In genomic region chrIII:5603439-5603986, ce11 we compare ENCODE assay signal across 3 worm cellular contexts.
TF ChIP-seq lines count a peak whose summit lies in the region.

TSS of gene madf-11 (minus strand) at chrIII:5603489.

TF ChIP-seq in whole organism, L2 larva, 48 proteins besides CTCF, POLR2A, EP300 and RAD21 (continued from another document):
- TF ChIP-seq nhr-25 (tag; optimal IDR thresholded peaks at IDR 0.05; lab: Kevin White, UChicago) (no peak), lin-11 (tag; optimal IDR thresholded peaks at IDR 0.05; lab: Kevin White, UChicago) (peak; percentile 42), crh-2 (tag; optimal IDR thresholded peaks at IDR 0.05; lab: Kevin White, UChicago) (peak; percentile 62), nhr-12 (tag; optimal IDR thresholded peaks at IDR 0.05; lab: Kevin White, UChicago) (no peak), Y55F3AM.14 (GFP tag; optimal IDR thresholded peaks at IDR 0.05; lab: Kevin White, UChicago) (no peak), R02D3.7 (tag; optimal IDR thresholded peaks at IDR 0.05; lab: Kevin White, UChicago) (no peak), mbf-1 (tag; optimal IDR thresholded peaks at IDR 0.05; lab: Kevin White, UChicago) (no peak), nhr-129 (tag; optimal IDR thresholded peaks at IDR 0.05; lab: Kevin White, UChicago) (peak; percentile 78), ceh-16 (tag; optimal IDR thresholded peaks at IDR 0.05; lab: Kevin White, UChicago) (no peak), nhr-6 (tag; optimal IDR thresholded peaks at IDR 0.05; lab: Kevin White, UChicago) (no peak), snpc-4 (tag; optimal IDR thresholded peaks at IDR 0.05; lab: Kevin White, UChicago) (peak; percentile 49), nhr-21 (tag; optimal IDR thresholded peaks at IDR 0.05; lab: Kevin White, UChicago) (peak; percentile 55), ama-1 (optimal IDR thresholded peaks at IDR 0.05; lab: Kevin White, UChicago) (no peak), unc-39 (tag; optimal IDR thresholded peaks at IDR 0.05; lab: Kevin White, UChicago) (no peak), peb-1 (tag; optimal IDR thresholded peaks at IDR 0.05; lab: Kevin White, UChicago) (no peak), nhr-237 (tag; optimal IDR thresholded peaks at IDR 0.05; lab: Kevin White, UChicago) (no peak), lsy-2 (tag; optimal IDR thresholded peaks at IDR 0.05; lab: Kevin White, UChicago) (peak; percentile 36 to 81), unc-55 (GFP tag; optimal IDR thresholded peaks at IDR 0.05; lab: Kevin White, UChicago) (peak; percentile 86), zag-1 (tag; optimal IDR thresholded peaks at IDR 0.05; lab: Kevin White, UChicago) (peak; percentile 24), ztf-1 (GFP tag; conservative IDR thresholded peaks at IDR 0.05; lab: Robert Waterston, UW) (no peak), aly-2 (tag; optimal IDR thresholded peaks at IDR 0.05; lab: Kevin White, UChicago) (no peak), ceh-82 (tag; optimal IDR thresholded peaks at IDR 0.05; lab: Kevin White, UChicago) (no peak)

TF ChIP-seq in whole organism, L4 larva, 104 proteins besides CTCF, POLR2A, EP300 and RAD21 (continued from another document and continues in another):
- TF ChIP-seq snpc-4 (tag; optimal IDR thresholded peaks at IDR 0.05; lab: Kevin White, UChicago) = no peak
- TF ChIP-seq lim-7 (GFP tag; IDR thresholded peaks at IDR 0.05; lab: Robert Waterston, UW) = no peak
- 0 out of 2 replicates have a peak, but pooled peaks have one; percentile 26 for TF ChIP-seq vab-7 (GFP tag; IDR thresholded peaks at IDR 0.05; lab: Robert Waterston, UW)
- no peak for TF ChIP-seq daf-19 (GFP tag; conservative IDR thresholded peaks at IDR 0.05; lab: Robert Waterston, UW)
- TF ChIP-seq nhr-76 (tag; optimal IDR thresholded peaks at IDR 0.05; lab: Kevin White, UChicago) = no peak
- peak; percentile 74 for TF ChIP-seq dpl-1 (GFP tag; optimal IDR thresholded peaks at IDR 0.05; lab: Kevin White, UChicago)
- no peak for TF ChIP-seq Y105C5A.15 (GFP tag; IDR thresholded peaks at IDR 0.05; lab: Robert Waterston, UW)
- TF ChIP-seq jun-1 (tag; optimal IDR thresholded peaks at IDR 0.05; lab: Kevin White, UChicago) = peak; percentile 1
- TF ChIP-seq set-16 (GFP tag; IDR thresholded peaks at IDR 0.05; lab: Robert Waterston, UW) = peak; percentile 60
- TF ChIP-seq mdl-1 (tag; optimal IDR thresholded peaks at IDR 0.05; lab: Kevin White, UChicago) = peak in 1 of 2 experiments; percentile 70
- peak; percentile 45 for TF ChIP-seq nhr-11 (tag; optimal IDR thresholded peaks at IDR 0.05; lab: Kevin White, UChicago)
- peak in 1 of 2 experiments; percentile 98 for TF ChIP-seq unc-62 (GFP tag; optimal IDR thresholded peaks at IDR 0.05 in 1 of 2; lab: Kevin White, UChicago)
- no peak for TF ChIP-seq unc-62 (tag; optimal IDR thresholded peaks at IDR 0.05; lab: Kevin White, UChicago)
- TF ChIP-seq mes-2 (tag; optimal IDR thresholded peaks at IDR 0.05; lab: Kevin White, UChicago; ENCODE audit: poor library complexity, severe bottlenecking) = peak; percentile 96
- no peak for TF ChIP-seq cey-2 (tag; optimal IDR thresholded peaks at IDR 0.05; lab: Kevin White, UChicago; ENCODE audit: borderline replicate concordance, insufficient read depth)
- TF ChIP-seq sdz-12 (GFP tag; optimal IDR thresholded peaks at IDR 0.05; lab: Kevin White, UChicago) = no peak
- no peak for TF ChIP-seq F49E8.2 (tag; optimal IDR thresholded peaks at IDR 0.05; lab: Kevin White, UChicago; ENCODE audit: borderline replicate concordance)
- peak; percentile 2 for TF ChIP-seq pqm-1 (tag; optimal IDR thresholded peaks at IDR 0.05; lab: Kevin White, UChicago)
- TF ChIP-seq unc-39 (tag; optimal IDR thresholded peaks at IDR 0.05; lab: Kevin White, UChicago) = no peak
- TF ChIP-seq ztf-7 (tag; optimal IDR thresholded peaks at IDR 0.05; lab: Kevin White, UChicago) = no peak
- TF ChIP-seq nhr-10 (tag; optimal IDR thresholded peaks at IDR 0.05; lab: Kevin White, UChicago) = no peak
- peak; percentile 51 for TF ChIP-seq lin-13 (GFP tag; optimal IDR thresholded peaks at IDR 0.05; lab: Kevin White, UChicago)
- no peak for TF ChIP-seq zip-11 (GFP tag; IDR thresholded peaks at IDR 0.05; lab: Robert Waterston, UW)
- no peak for TF ChIP-seq mdt-29 (GFP tag; IDR thresholded peaks at IDR 0.05; lab: Robert Waterston, UW)
- no peak for TF ChIP-seq daf-8 (GFP tag; IDR thresholded peaks at IDR 0.05; lab: Robert Waterston, UW)
- peak; percentile 83 for TF ChIP-seq fkh-10 (GFP tag; optimal IDR thresholded peaks at IDR 0.05; lab: Kevin White, UChicago)
- TF ChIP-seq zag-1 (tag; optimal IDR thresholded peaks at IDR 0.05; lab: Kevin White, UChicago) = no peak
- no peak for TF ChIP-seq spr-1 (tag; optimal IDR thresholded peaks at IDR 0.05; lab: Kevin White, UChicago)
- peak; percentile 76 for TF ChIP-seq mep-1 (tag; optimal IDR thresholded peaks at IDR 0.05; lab: Kevin White, UChicago)
- peak; percentile 74 for TF ChIP-seq hlh-11 (tag; optimal IDR thresholded peaks at IDR 0.05; lab: Kevin White, UChicago)
- peak; percentile 78 for TF ChIP-seq dve-1 (tag; optimal IDR thresholded peaks at IDR 0.05; lab: Kevin White, UChicago; ENCODE audit: insufficient read depth)
- TF ChIP-seq saeg-2 (GFP tag; IDR thresholded peaks at IDR 0.05; lab: Robert Waterston, UW) = no peak
- no peak for TF ChIP-seq madf-5 (GFP tag; IDR thresholded peaks at IDR 0.05; lab: Robert Waterston, UW)
- TF ChIP-seq T20F7.1 (GFP tag; optimal IDR thresholded peaks at IDR 0.05; lab: Kevin White, UChicago) = no peak
- 0 out of 2 replicates have a peak, but pooled peaks have one; percentile 23 for TF ChIP-seq D1046.2 (GFP tag; IDR thresholded peaks at IDR 0.05; lab: Robert Waterston, UW)
- TF ChIP-seq nhr-111 (GFP tag; optimal IDR thresholded peaks at IDR 0.05; lab: Kevin White, UChicago) = no peak
- peak; percentile 52 for TF ChIP-seq lin-38 (GFP tag; IDR thresholded peaks at IDR 0.05; lab: Robert Waterston, UW)
- TF ChIP-seq nhr-6 (tag; optimal IDR thresholded peaks at IDR 0.05; lab: Kevin White, UChicago) = peak; percentile 69
- TF ChIP-seq spr-3 (GFP tag; optimal IDR thresholded peaks at IDR 0.05; lab: Kevin White, UChicago) = no peak
- TF ChIP-seq dmd-9 (GFP tag; IDR thresholded peaks at IDR 0.05; lab: Robert Waterston, UW) = no peak
- TF ChIP-seq mxl-3 (GFP tag; optimal IDR thresholded peaks at IDR 0.05; lab: Kevin White, UChicago) = peak; percentile 79
- no peak for TF ChIP-seq Y75B8A.6 (GFP tag; IDR thresholded peaks at IDR 0.05; lab: Robert Waterston, UW)
- TF ChIP-seq hif-1 (tag; optimal IDR thresholded peaks at IDR 0.05; lab: Kevin White, UChicago) = peak in 1 of 2 experiments; percentile 90
- no peak for TF ChIP-seq F10B5.3 (tag; optimal IDR thresholded peaks at IDR 0.05; lab: Kevin White, UChicago)
- no peak for TF ChIP-seq daf-16 (GFP tag; optimal IDR thresholded peaks at IDR 0.05; lab: Kevin White, UChicago)
- peak; percentile 62 for TF ChIP-seq daf-16 (tag; optimal IDR thresholded peaks at IDR 0.05; lab: Kevin White, UChicago)
- peak; percentile 17 for TF ChIP-seq nhr-48 (tag; optimal IDR thresholded peaks at IDR 0.05; lab: Kevin White, UChicago)
- TF ChIP-seq nhr-42 (GFP tag; IDR thresholded peaks at IDR 0.05; lab: Robert Waterston, UW) = no peak
- peak; percentile 63 for TF ChIP-seq hlh-30 (tag; optimal IDR thresholded peaks at IDR 0.05; lab: Kevin White, UChicago; ENCODE audit: insufficient read depth)
- peak; percentile 42 for TF ChIP-seq ceh-28 (tag; optimal IDR thresholded peaks at IDR 0.05; lab: Kevin White, UChicago)
- no peak for TF ChIP-seq tag-97 (GFP tag; IDR thresholded peaks at IDR 0.05; lab: Robert Waterston, UW)
- 0 out of 2 replicates have a peak, but pooled peaks have one; percentile 12 for TF ChIP-seq tra-1 (GFP tag; IDR thresholded peaks at IDR 0.05; lab: Robert Waterston, UW)
- TF ChIP-seq ctbp-1 (GFP tag; IDR thresholded peaks at IDR 0.05; lab: Robert Waterston, UW) = no peak
- no peak; the same call in 1 of the 2 replicates for TF ChIP-seq snpc-1.2 (GFP tag; IDR thresholded peaks at IDR 0.05; lab: Robert Waterston, UW)
- no peak for TF ChIP-seq ceh-44 (GFP tag; IDR thresholded peaks at IDR 0.05; lab: Robert Waterston, UW)
- no peak; the same call in 1 of the 2 replicates for TF ChIP-seq egl-43 (GFP tag; IDR thresholded peaks at IDR 0.05; lab: Robert Waterston, UW)

TF ChIP-seq in whole organism, late embryonic, 69 proteins besides CTCF, POLR2A, EP300 and RAD21 (continued from another document):
- TF ChIP-seq sdc-2 (tag; optimal IDR thresholded peaks at IDR 0.05; lab: Kevin White, UChicago) (peak; percentile 17), hlh-6 (tag; optimal IDR thresholded peaks at IDR 0.05; lab: Kevin White, UChicago) (peak; percentile 49), pros-1 (tag; optimal IDR thresholded peaks at IDR 0.05; lab: Kevin White, UChicago) (no peak), ceh-34 (tag; optimal IDR thresholded peaks at IDR 0.05; lab: Kevin White, UChicago) (peak; percentile 26), ceh-9 (tag; optimal IDR thresholded peaks at IDR 0.05; lab: Kevin White, UChicago) (no peak), syd-9 (tag; optimal IDR thresholded peaks at IDR 0.05; lab: Kevin White, UChicago) (peak; percentile 34), ref-2 (tag; optimal IDR thresholded peaks at IDR 0.05; lab: Kevin White, UChicago) (peak; percentile 65), eyg-1 (tag; optimal IDR thresholded peaks at IDR 0.05; lab: Kevin White, UChicago) (no peak), T23F11.4 (GFP tag; optimal IDR thresholded peaks at IDR 0.05; lab: Kevin White, UChicago) (no peak), K02D7.2 (tag; optimal IDR thresholded peaks at IDR 0.05; lab: Kevin White, UChicago) (no peak), tbx-2 (tag; optimal IDR thresholded peaks at IDR 0.05; lab: Kevin White, UChicago) (peak; percentile 84), unc-42 (tag; optimal IDR thresholded peaks at IDR 0.05; lab: Kevin White, UChicago) (peak; percentile 67), fkh-6 (tag; optimal IDR thresholded peaks at IDR 0.05; lab: Kevin White, UChicago) (peak; percentile 21), sox-4 (tag; optimal IDR thresholded peaks at IDR 0.05; lab: Kevin White, UChicago) (no peak), ceh-31 (tag; optimal IDR thresholded peaks at IDR 0.05; lab: Kevin White, UChicago) (peak; percentile 94), ztf-16 (tag; optimal IDR thresholded peaks at IDR 0.05; lab: Kevin White, UChicago) (no peak), Y22D7AL.16 (tag; optimal IDR thresholded peaks at IDR 0.05; lab: Kevin White, UChicago) (no peak), che-1 (tag; optimal IDR thresholded peaks at IDR 0.05; lab: Kevin White, UChicago) (no peak), elt-2 (tag; optimal IDR thresholded peaks at IDR 0.05; lab: Kevin White, UChicago) (peak; percentile 36), zip-5 (tag; optimal IDR thresholded peaks at IDR 0.05; lab: Kevin White, UChicago) (peak; percentile 27)
